Worm (Caenorhabditis elegans) whole organism, L3 larva: ENCODE measurements around the gene F38A1.8.

ENCODE experiments used
- ceh-9 ChIP-seq: sonication (generic microtip); optimal IDR thresholded peaks from 2 replicates; lab custom pipeline; 2018; ENCODE audit warnings: missing biosample characterization, missing genetic modification characterization
- elt-1 ChIP-seq: fragments of 150-350 bp; optimal IDR thresholded peaks from 2 replicates; lab custom pipeline; 2014; ENCODE audit warnings: missing biosample characterization, missing genetic modification characterization
- pha-4 ChIP-seq: fragments of 150-350 bp; optimal IDR thresholded peaks from 2 replicates; lab custom pipeline; 2014; ENCODE audit warnings: missing biosample characterization, missing genetic modification reagents, missing genetic modification characterization

DNA sequence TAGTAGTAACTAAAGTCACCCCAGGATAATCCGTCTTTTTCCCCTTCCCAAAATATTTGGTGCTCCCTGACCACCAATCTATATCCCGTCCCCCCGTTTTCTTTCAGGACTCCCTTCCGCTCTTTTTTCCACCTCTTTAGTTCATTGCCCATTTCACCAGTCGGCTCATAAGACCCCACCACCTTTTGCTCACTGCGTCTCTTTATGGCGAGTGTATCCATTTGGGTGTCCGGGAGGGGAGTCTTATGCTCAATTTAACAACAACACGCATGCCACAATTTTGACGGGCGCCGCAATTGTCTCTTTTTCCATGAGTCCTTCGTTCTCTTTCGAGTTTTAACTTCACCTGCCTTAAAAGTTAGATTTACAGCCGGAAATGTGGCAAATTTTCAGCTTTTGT is 26.5 kb downstream of the F38A1.8 start:
- TF ChIP-seq elt-1 (no peak), pha-4 (tag; lab: Kevin White, UChicago) (no peak), ceh-9 (tag; lab: Kevin White, UChicago) (no peak)
